Fruit fly (Drosophila melanogaster): Measurements from ENCODE around the gene CG14313.

Gene CG14313

dm6 chr3R:18228713-18229222, 37.0 kb upstream of the CG14313 start (continued):
- TF ChIP-seq CG17328 (GFP tag; IDR thresholded peaks at IDR 0.05) (0 out of 2 replicates have a peak, but pooled peaks have one; percentile 13), CG18011 (GFP tag; optimal IDR thresholded peaks at IDR 0.05) (no peak), CG32532 (GFP tag; IDR thresholded peaks at IDR 0.05) (peak; percentile 58; the same call in 1 of the 2 replicates), Ada2b (GFP tag; IDR thresholded peaks at IDR 0.05) (0 out of 2 replicates have a peak, but pooled peaks have one; percentile 6), slbo (GFP tag; IDR thresholded peaks at IDR 0.05) (peak; percentile 24; the same call in 1 of the 2 replicates), Med (GFP tag) (peak; percentile 56), HLH3B (GFP tag; IDR thresholded peaks at IDR 0.05) (0 out of 2 replicates have a peak, but pooled peaks have one; percentile 21), Drgx (GFP tag; IDR thresholded peaks at IDR 0.05) (0 out of 2 replicates have a peak, but pooled peaks have one; percentile 17), Myb (GFP tag; optimal IDR thresholded peaks at IDR 0.05) (no peak), repo (GFP tag; optimal IDR thresholded peaks at IDR 0.05) (peak; percentile 91), gcm (GFP tag; optimal IDR thresholded peaks at IDR 0.05) (peak; percentile 70), CG9932 (GFP tag; IDR thresholded peaks at IDR 0.05) (peak; percentile 27; the same call in 1 of the 2 replicates)

- no peak for TF ChIP-seq Scr (GFP tag; IDR thresholded peaks at IDR 0.05; ENCODE audit: partially characterized antibody)
- peak; percentile 80 for TF ChIP-seq exex (tag; optimal IDR thresholded peaks at IDR 0.05)
- TF ChIP-seq nom (GFP tag; optimal IDR thresholded peaks at IDR 0.05), result peak; percentile 35
- no peak for TF ChIP-seq CG5245 (GFP tag; optimal IDR thresholded peaks at IDR 0.05)
These were observed 35.6 kb upstream of the CG14313 start for dm6 chr3R:18227385-18227784.

dm6 chr3R:18226809-18227157, 35.0 kb upstream of the CG14313 start:
- TF ChIP-seq CG13287 (GFP tag; IDR thresholded peaks at IDR 0.05; ENCODE audit: partially characterized antibody) (no peak), CG18619 (GFP tag; optimal IDR thresholded peaks at IDR 0.05) (no peak), so (GFP tag; IDR thresholded peaks at IDR 0.05) (no peak), schlank (tag; optimal IDR thresholded peaks at IDR 0.05) (no peak), CG8944 (GFP tag; optimal IDR thresholded peaks at IDR 0.05) (no peak), bsh (GFP tag; optimal IDR thresholded peaks at IDR 0.05) (no peak), fu2 (GFP tag; optimal IDR thresholded peaks at IDR 0.05) (peak; percentile 20), Dref (GFP tag; IDR thresholded peaks at IDR 0.05) (peak; percentile 18; the same call in 1 of the 2 replicates), CG14441 (GFP tag; IDR thresholded peaks at IDR 0.05) (0 out of 2 replicates have a peak, but pooled peaks have one; percentile 13), Lpt (GFP tag; optimal IDR thresholded peaks at IDR 0.05) (no peak), dmrt11E (tag; optimal IDR thresholded peaks at IDR 0.05) (no peak), CG12219 (GFP tag; optimal IDR thresholded peaks at IDR 0.05) (no peak), gcm (GFP tag; optimal IDR thresholded peaks at IDR 0.05) (peak; percentile 44), Pdp1 (GFP tag; optimal IDR thresholded peaks at IDR 0.05) (peak in 1 of 2 experiments; percentile 24), ERR (GFP tag; optimal IDR thresholded peaks at IDR 0.05) (peak; percentile 92), CG17186 (GFP tag; optimal IDR thresholded peaks at IDR 0.05) (no peak), ara (GFP tag; IDR thresholded peaks at IDR 0.05) (0 out of 2 replicates have a peak, but pooled peaks have one; percentile 25), crol (GFP tag; IDR thresholded peaks at IDR 0.05) (peak; percentile 86), wek (GFP tag; optimal IDR thresholded peaks at IDR 0.05) (no peak), phol (tag; optimal IDR thresholded peaks at IDR 0.05) (no peak), bigmax (GFP tag; optimal IDR thresholded peaks at IDR 0.05) (peak; percentile 94), HLH4C (GFP tag; IDR thresholded peaks at IDR 0.05; ENCODE audit: partially characterized antibody) (0 out of 3 replicates have a peak, but pooled peaks have one; percentile 20), H15 (GFP tag; IDR thresholded peaks at IDR 0.05) (no peak), C15 (GFP tag; IDR thresholded peaks at IDR 0.05) (no peak), Xrp1 (GFP tag; IDR thresholded peaks at IDR 0.05) (no peak), CG2199 (GFP tag; IDR thresholded peaks at IDR 0.05) (no peak), Trl (optimal IDR thresholded peaks at IDR 0.05) (no peak), Trl (GFP tag; optimal IDR thresholded peaks at IDR 0.05) (no peak), CG11695 (GFP tag; IDR thresholded peaks at IDR 0.05) (0 out of 3 replicates have a peak, but pooled peaks have one; percentile 39), NFAT (GFP tag; IDR thresholded peaks at IDR 0.05) (peak; percentile 75), jing (GFP tag; optimal IDR thresholded peaks at IDR 0.05) (no peak), Adf1 (GFP tag; IDR thresholded peaks at IDR 0.05) (no peak), ci (GFP tag; IDR thresholded peaks at IDR 0.05) (0 out of 3 replicates have a peak, but pooled peaks have one; percentile 44)
